Fruit fly (Drosophila melanogaster) whole organism, pupa: ENCODE data around the gene Gr89a.

Experiments
- CG10348 ChIP-seq: fragments of 200-800 bp; sonication (Bioruptor generic); IDR thresholded peaks from 2 replicates; pipeline ENCODE4 v1.3.6; 2022; ENCODE audit warnings: missing biosample characterization, missing genetic modification characterization
- CG12605 ChIP-seq: fragments of 200-800 bp; sonication (Bioruptor generic); IDR thresholded peaks from 2 replicates; pipeline ENCODE4 v1.3.6; 2022; ENCODE audit warnings: missing biosample characterization, missing genetic modification characterization
- CG13204 ChIP-seq: fragments of 200-800 bp; sonication (Bioruptor generic); optimal IDR thresholded peaks from 2 replicates; lab custom pipeline; 2018; ENCODE audit warnings: missing biosample characterization, mild to moderate bottlenecking, missing genetic modification characterization, moderate library complexity
- CG14655 ChIP-seq: fragments of 200-800 bp; sonication (Bioruptor generic); optimal IDR thresholded peaks from 3 replicates; lab custom pipeline; 2017; ENCODE audit warnings: mild to moderate bottlenecking, missing biosample characterization, missing genetic modification reagents, missing genetic modification characterization
- CG15710 ChIP-seq: fragments of 200-800 bp; sonication (Bioruptor generic); optimal IDR thresholded peaks from 2 replicates; lab custom pipeline; 2018; ENCODE audit warnings: missing biosample characterization, mild to moderate bottlenecking, missing genetic modification characterization, moderate library complexity
- CG17806 ChIP-seq: fragments of 200-800 bp; sonication (Bioruptor generic); optimal IDR thresholded peaks from 2 replicates; lab custom pipeline; 2018; ENCODE audit warnings: missing biosample characterization, mild to moderate bottlenecking, missing genetic modification characterization, moderate library complexity
- CG32121 ChIP-seq: fragments of 200-800 bp; sonication (Bioruptor generic); IDR thresholded peaks from 2 replicates; pipeline ENCODE4 v1.3.6; 2022; ENCODE audit warnings: missing biosample characterization, missing genetic modification characterization
- CG34367 ChIP-seq: fragments of 200-800 bp; sonication (Bioruptor generic); optimal IDR thresholded peaks from 2 replicates; lab custom pipeline; 2018; ENCODE audit warnings: missing biosample characterization, mild to moderate bottlenecking, missing genetic modification characterization
- CG4496 ChIP-seq: fragments of 200-800 bp; sonication (Bioruptor generic); IDR thresholded peaks from 3 replicates; pipeline ENCODE4 v1.3.6; 2022; ENCODE audit warnings: missing biosample characterization, missing genetic modification characterization
- CG8159 ChIP-seq: fragments of 200-800 bp; sonication (Bioruptor generic); optimal IDR thresholded peaks from 3 replicates; lab custom pipeline; 2018; ENCODE audit warnings: missing biosample characterization, mild to moderate bottlenecking, missing genetic modification characterization, moderate library complexity
- CG8301 ChIP-seq: fragments of 200-800 bp; sonication (Bioruptor generic); optimal IDR thresholded peaks from 2 replicates; lab custom pipeline; 2018; ENCODE audit warnings: missing biosample characterization, mild to moderate bottlenecking, missing genetic modification characterization
- CG9948 ChIP-seq: fragments of 200-800 bp; sonication (Bioruptor generic); optimal IDR thresholded peaks from 2 replicates; lab custom pipeline; 2018; ENCODE audit warnings: missing biosample characterization, mild to moderate bottlenecking, missing genetic modification characterization, moderate library complexity
- D1 ChIP-seq: fragments of 200-800 bp; sonication (Bioruptor generic); optimal IDR thresholded peaks from 2 replicates; lab custom pipeline; 2018; ENCODE audit warnings: missing biosample characterization, mild to moderate bottlenecking, missing genetic modification characterization, moderate library complexity
- EcR ChIP-seq: fragments of 200-800 bp; sonication (Bioruptor generic); optimal IDR thresholded peaks from 3 replicates; lab custom pipeline; 2019; ENCODE audit warnings: missing biosample characterization, missing genetic modification characterization, mild to moderate bottlenecking, moderate library complexity, missing genetic modification reagents
- Ets98B ChIP-seq: fragments of 200-800 bp; sonication (Bioruptor generic); IDR thresholded peaks from 2 replicates; pipeline ENCODE4 v1.3.6; 2022; ENCODE audit warnings: missing biosample characterization, missing genetic modification characterization
- Pif1A ChIP-seq: fragments of 200-800 bp; sonication (Bioruptor generic); optimal IDR thresholded peaks from 3 replicates; lab custom pipeline; 2016; ENCODE audit warnings: missing biosample characterization, missing genetic modification characterization
- Pif1B ChIP-seq: fragments of 200-800 bp; sonication (Bioruptor generic); optimal IDR thresholded peaks from 3 replicates; lab custom pipeline; 2016; ENCODE audit warnings: missing biosample characterization, missing genetic modification characterization
- Snoo ChIP-seq: fragments of 200-800 bp; sonication (Bioruptor generic); optimal IDR thresholded peaks from 3 replicates; lab custom pipeline; 2017; ENCODE audit warnings: missing biosample characterization, mild to moderate bottlenecking, missing genetic modification characterization, inconsistent platforms
- fd96Ca ChIP-seq: fragments of 200-800 bp; sonication (Bioruptor generic); IDR thresholded peaks from 3 replicates; pipeline ENCODE4 v1.3.6; 2022; ENCODE audit warnings: missing biosample characterization, missing genetic modification characterization
- gl ChIP-seq: fragments of 200-800 bp; sonication (Bioruptor generic); optimal IDR thresholded peaks from 2 replicates; lab custom pipeline; 2018; ENCODE audit warnings: missing biosample characterization, mild to moderate bottlenecking, missing genetic modification characterization
- rn ChIP-seq: fragments of 200-800 bp; sonication (Bioruptor generic); IDR thresholded peaks from 2 replicates; pipeline ENCODE4 v1.3.6; 2022; ENCODE audit warnings: missing biosample characterization, missing genetic modification characterization

Gene Gr89a

dm6 chr3R:16510128-16510527, 11.4 kb upstream of the Gr89a start:
- TF ChIP-seq fd96Ca (GFP tag; lab: Robert Waterston, UW): no peak
- no peak for TF ChIP-seq CG13204
- TF ChIP-seq Pif1A (GFP tag; lab: Kevin White, UChicago): no peak
- TF ChIP-seq CG17806: no peak

- TF ChIP-seq EcR (peak; percentile 56), CG13204 (peak; percentile 45), CG9948 (tag; lab: Kevin White, UChicago) (no peak), CG8159 (tag; lab: Kevin White, UChicago) (no peak), CG8301 (tag; lab: Kevin White, UChicago) (no peak)
- TF ChIP-seq, all 21 proteins: peak for 2
Measured at dm6 chr3R:16507706-16508105, 8.9 kb upstream of the Gr89a start.

dm6 chr3R:16504541-16504940, 5.8 kb upstream of the Gr89a start:
- TF ChIP-seq CG10348 (GFP tag; lab: Robert Waterston, UW) (no peak), Ets98B (GFP tag; lab: Robert Waterston, UW) (no peak), CG34367 (no peak), CG15710 (no peak), Pif1A (GFP tag; lab: Kevin White, UChicago) (no peak), CG32121 (no peak), CG4496 (no peak)

dm6 chr3R:16502595-16503305, 4.0 kb upstream of the Gr89a start, which contains the start of gene CG42342:
CG42342 (plus strand) TSS chr3R:16502770.
- TF ChIP-seq CG13204 (peak; percentile 8), CG15710 (no peak), CG14655 (GFP tag; lab: Kevin White, UChicago) (no peak), CG9948 (tag; lab: Kevin White, UChicago) (no peak), D1 (tag; lab: Kevin White, UChicago) (no peak), CG10348 (GFP tag; lab: Robert Waterston, UW) (no peak), Ets98B (GFP tag; lab: Robert Waterston, UW) (no peak), rn (GFP tag; lab: Robert Waterston, UW) (no peak), CG12605 (GFP tag; lab: Robert Waterston, UW) (peak; percentile 12; the same call in 1 of the 2 replicates), fd96Ca (GFP tag; lab: Robert Waterston, UW) (no peak), Snoo (tag; lab: Kevin White, UChicago) (no peak)

- TF ChIP-seq CG32121 (no peak), Snoo (tag; lab: Kevin White, UChicago) (peak; percentile 34), CG8159 (tag; lab: Kevin White, UChicago) (no peak), CG8301 (tag; lab: Kevin White, UChicago) (peak; percentile 37), CG14655 (GFP tag; lab: Kevin White, UChicago) (peak; percentile 29), CG4496 (0 out of 3 replicates have a peak, but pooled peaks have one; percentile 8), Pif1A (GFP tag; lab: Kevin White, UChicago) (peak; percentile 54), Pif1B (GFP tag; lab: Kevin White, UChicago) (peak; percentile 14), CG13204 (no peak)
- TF ChIP-seq, all 21 proteins: peak for 6
Measured at dm6 chr3R:16500919-16501851, 2.4 kb upstream of the Gr89a start, which contains the start of gene Decay. Decay (minus strand) TSS chr3R:16501050.

- TF ChIP-seq gl (tag; lab: Kevin White, UChicago) (peak; percentile 8), CG17806 (peak; percentile 74), CG10348 (GFP tag; lab: Robert Waterston, UW) (no peak), Pif1A (GFP tag; lab: Kevin White, UChicago) (peak; percentile 52), CG13204 (no peak), CG32121 (peak; percentile 84), CG14655 (GFP tag; lab: Kevin White, UChicago) (peak; percentile 78), Pif1B (GFP tag; lab: Kevin White, UChicago) (peak; percentile 49), CG8159 (tag; lab: Kevin White, UChicago) (peak; percentile 69), CG9948 (tag; lab: Kevin White, UChicago) (peak; percentile 60), Ets98B (GFP tag; lab: Robert Waterston, UW) (peak; percentile 87), EcR (no peak), D1 (tag; lab: Kevin White, UChicago) (peak; percentile 10), Snoo (tag; lab: Kevin White, UChicago) (peak; percentile 56), CG8301 (tag; lab: Kevin White, UChicago) (peak; percentile 72), rn (GFP tag; lab: Robert Waterston, UW) (peak; percentile 65), CG34367 (peak; percentile 63), CG4496 (peak; percentile 90), CG12605 (GFP tag; lab: Robert Waterston, UW) (peak; percentile 84), fd96Ca (GFP tag; lab: Robert Waterston, UW) (peak; percentile 32; the same call in 1 of the 3 replicates), CG15710 (peak; percentile 57)
Measured at dm6 chr3R:16497379-16497778, 1.4 kb downstream of the Gr89a start.
